Worm (Caenorhabditis elegans) whole organism, L2 larva: ENCODE measurements around the gene gad-1.

Experiments used
- lsy-2 ChIP-seq, 2 experiments: fragments of 150-350 bp in 1 of 2; sonication (generic microtip) in 1 of 2; optimal IDR thresholded peaks; 2 replicates each; lab custom pipeline; 2014 to 2017; ENCODE audit warnings: missing biosample characterization in 2 of 2, missing genetic modification characterization in 2 of 2
- snpc-4 ChIP-seq: fragments of 150-350 bp; optimal IDR thresholded peaks from 2 replicates; lab custom pipeline; 2014; ENCODE audit warnings: missing biosample characterization, missing genetic modification characterization
- unc-62 ChIP-seq: fragments of 150-350 bp; optimal IDR thresholded peaks from 2 replicates; lab custom pipeline; 2014; ENCODE audit warnings: missing biosample characterization, missing genetic modification reagents, missing genetic modification characterization

DNA sequence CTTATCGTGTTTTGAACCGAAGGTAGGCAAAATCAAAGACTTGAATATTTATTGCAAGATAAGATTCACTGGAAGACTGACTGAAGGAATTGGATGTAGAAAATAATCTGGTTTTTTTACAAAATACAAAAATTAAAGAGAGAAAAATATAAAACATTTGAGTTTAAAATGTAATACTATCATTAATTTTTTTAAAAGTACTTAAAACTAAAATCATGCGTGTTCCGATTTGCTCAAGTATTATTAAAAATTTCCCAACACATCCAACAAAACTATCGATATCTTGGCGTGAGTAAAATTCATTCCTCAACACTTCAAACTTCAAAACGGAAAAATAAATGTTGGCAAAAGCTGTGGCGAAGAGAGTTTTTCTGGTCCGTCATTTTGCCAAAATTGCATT, 43.1 kb downstream of the gad-1 start, which contains the start of gene F57F4.1:
- TF ChIP-seq snpc-4 (tag; lab: Kevin White, UChicago) (no peak), unc-62 (no peak), lsy-2 (tag; optimal IDR thresholded peaks at IDR 0.05; lab: Kevin White, UChicago) (no peak)
